Worm (Caenorhabditis elegans) whole organism, L4/young adult: ENCODE measurements around the gene F54D5.17.

ENCODE experiments used
- dao-5 ChIP-seq: sonication (generic microtip); optimal IDR thresholded peaks from 2 replicates; lab custom pipeline; 2016; ENCODE audit warnings: missing genotype, missing genetic modification characterization, moderate library complexity, missing compliant biosample characterization
- him-1 ChIP-seq: sonication (generic microtip); optimal IDR thresholded peaks from 2 replicates; lab custom pipeline; 2016; ENCODE audit warnings: missing genotype, missing genetic modification reagents, missing genetic modification characterization, missing compliant biosample characterization

ce11 chrII:11518184-11518583 lies 38.3 kb upstream of the F54D5.17 start, which contains the start of gene B0334.10:
- TF ChIP-seq him-1 (tag; lab: Kevin White, UChicago): no peak
- TF ChIP-seq dao-5 (tag; lab: Kevin White, UChicago): no peak
